Fruit fly (Drosophila melanogaster): ENCODE results near the gene Hcf.

The Hcf gene

DNA sequence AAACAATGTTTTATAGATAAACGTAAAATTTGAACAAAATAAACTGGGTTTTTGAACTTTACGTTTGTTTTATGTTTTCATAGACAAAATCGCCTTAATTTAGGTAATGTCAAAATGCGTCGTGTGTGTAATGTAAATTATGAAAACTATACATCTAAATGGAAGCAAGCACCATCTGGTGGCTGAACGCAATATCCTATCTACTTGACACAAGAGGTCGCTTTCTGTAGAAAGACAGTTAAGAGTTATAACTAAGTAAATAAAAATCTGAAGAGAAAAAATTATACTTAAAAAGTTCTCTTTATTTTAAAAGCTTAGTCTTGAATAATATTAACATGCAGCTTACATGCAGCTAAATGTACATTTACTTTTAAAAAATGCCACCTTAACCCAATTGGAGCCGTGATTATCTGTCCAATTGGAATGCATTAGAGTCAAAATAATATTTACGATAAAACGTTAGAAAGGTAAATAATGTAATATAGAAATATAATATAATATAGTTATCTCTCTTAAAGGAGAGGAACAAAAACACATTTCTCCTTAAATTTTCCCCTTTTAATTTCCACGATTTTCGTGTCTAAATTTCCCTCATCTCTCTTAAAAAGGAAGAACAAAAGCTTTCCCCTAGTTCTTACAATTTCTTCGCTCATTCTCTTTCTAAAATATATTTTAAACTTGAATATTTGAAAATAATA, 65.0 kb downstream of the Hcf start (continued):
- no peak for TF ChIP-seq dsx (GFP tag; optimal IDR thresholded peaks at IDR 0.05; ENCODE audit: poor library complexity, severe bottlenecking)
- peak; percentile 11 for TF ChIP-seq Blimp-1 (GFP tag; optimal IDR thresholded peaks at IDR 0.05)
- TF ChIP-seq Hr38 (GFP tag; optimal IDR thresholded peaks at IDR 0.05) = no peak
- TF ChIP-seq salr (GFP tag; optimal IDR thresholded peaks at IDR 0.05) = peak in 1 of 2 experiments; percentile 44
- peak; percentile 77 for TF ChIP-seq CG8319 (GFP tag; optimal IDR thresholded peaks at IDR 0.05)
- TF ChIP-seq CG6792 (GFP tag; optimal IDR thresholded peaks at IDR 0.05) = peak; percentile 72
- TF ChIP-seq CG15336 (GFP tag; IDR thresholded peaks at IDR 0.05) = no peak
- TF ChIP-seq CG6808 (GFP tag; optimal IDR thresholded peaks at IDR 0.05) = peak; percentile 57
- peak; percentile 61 for TF ChIP-seq CG34406 (GFP tag; optimal IDR thresholded peaks at IDR 0.05)
- peak; percentile 84 for TF ChIP-seq acj6 (GFP tag; optimal IDR thresholded peaks at IDR 0.05)
- peak; percentile 93 for TF ChIP-seq cyc (GFP tag; optimal IDR thresholded peaks at IDR 0.05)
- TF ChIP-seq Sox102F (GFP tag; optimal IDR thresholded peaks at IDR 0.05) = peak; percentile 79
- peak; percentile 88 for TF ChIP-seq Met (GFP tag; optimal IDR thresholded peaks at IDR 0.05)
- peak; percentile 29 for TF ChIP-seq fd59A (GFP tag; optimal IDR thresholded peaks at IDR 0.05)
- no peak for TF ChIP-seq vri (GFP tag; optimal IDR thresholded peaks at IDR 0.05)
- TF ChIP-seq CG3032 (tag; optimal IDR thresholded peaks at IDR 0.05) = peak; percentile 70
- TF ChIP-seq CG8119 (GFP tag; IDR thresholded peaks at IDR 0.05) = no peak
- TF ChIP-seq Ets96B (tag; optimal IDR thresholded peaks at IDR 0.05) = peak; percentile 59
- TF ChIP-seq Sox15 (GFP tag; optimal IDR thresholded peaks at IDR 0.05) = peak; percentile 50
- TF ChIP-seq Ets21C (GFP tag; optimal IDR thresholded peaks at IDR 0.05) = peak; percentile 80
- peak; percentile 57 for TF ChIP-seq CG11762 (GFP tag; optimal IDR thresholded peaks at IDR 0.05; ENCODE audit: insufficient read depth)
- no peak for TF ChIP-seq CG6276 (GFP tag; optimal IDR thresholded peaks at IDR 0.05)
- peak; percentile 86 for TF ChIP-seq topi (GFP tag; optimal IDR thresholded peaks at IDR 0.05)
- peak; percentile 56 for TF ChIP-seq net (GFP tag; optimal IDR thresholded peaks at IDR 0.05)
- no peak for TF ChIP-seq svp (GFP tag)
- TF ChIP-seq Hr4 (GFP tag; optimal IDR thresholded peaks at IDR 0.05) = peak; percentile 87
- peak; percentile 85 for TF ChIP-seq dac (GFP tag; optimal IDR thresholded peaks at IDR 0.05)
- TF ChIP-seq achi (GFP tag; optimal IDR thresholded peaks at IDR 0.05) = peak; percentile 69
- TF ChIP-seq Gug (GFP tag; IDR thresholded peaks at IDR 0.05) = no peak
- no peak for TF ChIP-seq Eip93F (GFP tag; optimal IDR thresholded peaks at IDR 0.05)
- no peak for TF ChIP-seq spab (GFP tag; optimal IDR thresholded peaks at IDR 0.05)
- TF ChIP-seq CG10669 (GFP tag; optimal IDR thresholded peaks at IDR 0.05) = peak; percentile 47
- peak; percentile 38 for TF ChIP-seq Lpt (GFP tag; optimal IDR thresholded peaks at IDR 0.05)
- peak; percentile 91 for TF ChIP-seq CG31627 (GFP tag; optimal IDR thresholded peaks at IDR 0.05)
- TF ChIP-seq CG32006 (GFP tag; optimal IDR thresholded peaks at IDR 0.05) = no peak

Measured in whole organism, prepupa.